Worm (Caenorhabditis elegans): ENCODE measurements around the gene srh-63.

DNA sequence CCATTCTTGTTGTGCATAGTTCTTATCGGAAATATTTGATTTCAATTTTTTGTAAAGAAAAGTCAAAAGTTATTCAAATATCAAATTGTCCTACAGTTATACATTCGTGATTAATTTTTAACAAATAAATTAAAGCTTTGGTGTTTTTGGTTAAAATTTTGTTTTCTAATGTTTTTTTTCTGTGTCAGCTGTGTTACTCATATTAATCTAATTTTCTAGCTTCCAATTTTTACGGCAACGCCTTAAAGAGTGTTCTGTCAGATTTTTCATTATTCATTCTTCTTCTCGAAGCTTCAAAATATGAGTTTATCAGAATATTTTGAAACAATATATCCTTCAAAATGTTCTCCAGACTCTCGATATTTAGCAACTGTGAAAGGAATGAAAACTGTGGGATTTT is at the start of gene srh-63:
- no peak for TF ChIP-seq elt-3 (tag; optimal IDR thresholded peaks at IDR 0.05)
- TF ChIP-seq pqm-1 (tag; optimal IDR thresholded peaks at IDR 0.05): no peak
- TF ChIP-seq skn-1 (tag; optimal IDR thresholded peaks at IDR 0.05): no peak
- TF ChIP-seq nhr-76 (tag; optimal IDR thresholded peaks at IDR 0.05): no peak
- TF ChIP-seq snpc-4 (tag; optimal IDR thresholded peaks at IDR 0.05): no peak

All from whole organism, L3 larva.